Worm (Caenorhabditis elegans): ENCODE results near the gene fbxb-9.

ce11 chrIV:11180077-11180476, 17.7 kb upstream of the fbxb-9 start:
- no peak for TF ChIP-seq klf-2 (GFP tag; conservative IDR thresholded peaks at IDR 0.05)
- no peak for TF ChIP-seq ztf-23 (GFP tag; IDR thresholded peaks at IDR 0.05)
- TF ChIP-seq tab-1 (GFP tag; IDR thresholded peaks at IDR 0.05) = no peak
- TF ChIP-seq T22C8.4 (GFP tag; IDR thresholded peaks at IDR 0.05) = no peak

All from whole organism, midembryonic.